Worm (Caenorhabditis elegans) whole organism, early embryonic: ENCODE results near the gene F07A11.4.

Source experiments
- B0310.2 ChIP-seq: sonication (generic microtip); optimal IDR thresholded peaks from 2 replicates; lab custom pipeline; 2016; ENCODE audit warnings: mild to moderate bottlenecking, missing genetic modification characterization, missing compliant biosample characterization
- F13C5.2 ChIP-seq: sonication (generic microtip); optimal IDR thresholded peaks from 2 replicates; lab custom pipeline; 2017; ENCODE audit warnings: mild to moderate bottlenecking, missing genetic modification characterization, inconsistent platforms, missing compliant biosample characterization
- aly-1 ChIP-seq: sonication (generic microtip); optimal IDR thresholded peaks from 2 replicates; lab custom pipeline; 2016; ENCODE audit warnings: missing genetic modification characterization, missing compliant biosample characterization
- ama-1 ChIP-seq: fragments of 150-350 bp; optimal IDR thresholded peaks from 2 replicates; lab custom pipeline; 2014
- ceh-13 ChIP-seq: fragments of 200-800 bp; sonication (Bioruptor generic); optimal IDR thresholded peaks from 2 replicates; lab custom pipeline; 2018; ENCODE audit warnings: mild to moderate bottlenecking, missing genetic modification characterization, missing compliant biosample characterization
- ceh-36 ChIP-seq: sonication (generic microtip); optimal IDR thresholded peaks from 2 replicates; lab custom pipeline; 2016; ENCODE audit warnings: missing genetic modification characterization, inconsistent platforms, missing compliant biosample characterization
- ets-7 ChIP-seq: sonication (generic microtip); optimal IDR thresholded peaks from 2 replicates; lab custom pipeline; 2016; ENCODE audit warnings: missing genotype, missing genetic modification characterization, missing compliant biosample characterization
- flt-1 ChIP-seq: fragments of 200-800 bp; sonication (Bioruptor generic); IDR thresholded peaks from 2 replicates; pipeline ENCODE4 v1.3.6; 2022; ENCODE audit warnings: missing genetic modification characterization, missing compliant biosample characterization
- hmbx-1 ChIP-seq: sonication (generic microtip); optimal IDR thresholded peaks from 2 replicates; lab custom pipeline; 2016; ENCODE audit warnings: mild to moderate bottlenecking, missing genetic modification characterization, missing compliant biosample characterization
- hmg-4 ChIP-seq: fragments of 200-800 bp; sonication (Bioruptor generic); optimal IDR thresholded peaks from 2 replicates; lab custom pipeline; 2018; ENCODE audit warnings: mild to moderate bottlenecking, missing genetic modification characterization, missing compliant biosample characterization
- hnd-1 ChIP-seq: sonication (generic microtip); optimal IDR thresholded peaks from 2 replicates; lab custom pipeline; 2016; ENCODE audit warnings: missing genetic modification characterization, missing compliant biosample characterization
- pes-1 ChIP-seq: fragments of 200-800 bp; sonication (Bioruptor generic); IDR thresholded peaks from 2 replicates; pipeline ENCODE4 v1.3.6; 2022; ENCODE audit warnings: missing genetic modification reagents, missing genetic modification characterization, missing compliant biosample characterization
- scrt-1 ChIP-seq: fragments of 200-800 bp; sonication (Bioruptor generic); IDR thresholded peaks from 2 replicates; pipeline ENCODE4 v1.3.6; 2022; ENCODE audit warnings: missing genetic modification characterization, missing compliant biosample characterization
- sea-1 ChIP-seq: fragments of 200-800 bp; sonication (Bioruptor generic); conservative IDR thresholded peaks from 2 replicates; pipeline ENCODE4 v1.3.6; 2022; ENCODE audit warnings: missing genetic modification characterization, missing compliant biosample characterization
- tbx-11 ChIP-seq: fragments of 200-800 bp; sonication (Bioruptor generic); IDR thresholded peaks from 2 replicates; pipeline ENCODE4 v1.3.6; 2022; ENCODE audit warnings: missing genetic modification characterization, missing compliant biosample characterization
- tbx-37 ChIP-seq: fragments of 200-800 bp; sonication (Bioruptor generic); conservative IDR thresholded peaks from 2 replicates; pipeline ENCODE4 v1.3.6; 2022; ENCODE audit warnings: missing genetic modification reagents, missing genetic modification characterization, missing compliant biosample characterization
- tra-4 ChIP-seq: sonication (generic microtip); optimal IDR thresholded peaks from 2 replicates; lab custom pipeline; 2017; ENCODE audit warnings: missing genetic modification characterization, missing compliant biosample characterization

Gene F07A11.4

ce11 chrII:11634057-11634676 is 33.4 kb downstream of the F07A11.4 start:
- peak; percentile 23 for TF ChIP-seq F13C5.2 (tag; lab: Kevin White, UChicago)
- no peak for TF ChIP-seq pes-1 (GFP tag; lab: Robert Waterston, UW)
- peak; percentile 2 for TF ChIP-seq ceh-36
- peak; percentile 90 for TF ChIP-seq hmg-4 (GFP tag; lab: Kevin White, UChicago)
- peak; percentile 66 for TF ChIP-seq B0310.2 (tag; lab: Kevin White, UChicago)
- peak; percentile 36 for TF ChIP-seq ets-7 (tag; lab: Kevin White, UChicago)
- TF ChIP-seq sea-1 (GFP tag; lab: Robert Waterston, UW) = 0 out of 2 replicates have a peak, but pooled peaks have one; percentile 13
- no peak for TF ChIP-seq hnd-1 (tag; lab: Kevin White, UChicago)
- TF ChIP-seq tbx-37 (GFP tag; lab: Robert Waterston, UW) = no peak
- TF ChIP-seq scrt-1 (GFP tag; lab: Robert Waterston, UW) = 0 out of 2 replicates have a peak, but pooled peaks have one; percentile 50
- TF ChIP-seq flt-1 (GFP tag; lab: Robert Waterston, UW) = peak; percentile 4; the same call in 1 of the 2 replicates

- TF ChIP-seq flt-1 (GFP tag; lab: Robert Waterston, UW) (peak; percentile 57), hnd-1 (tag; lab: Kevin White, UChicago) (peak; percentile 15), tbx-37 (GFP tag; lab: Robert Waterston, UW) (no peak), hmg-4 (GFP tag; lab: Kevin White, UChicago) (peak; percentile 92), pes-1 (GFP tag; lab: Robert Waterston, UW) (no peak; the same call in 1 of the 2 replicates), sea-1 (GFP tag; lab: Robert Waterston, UW) (peak; percentile 70), tbx-11 (GFP tag; lab: Robert Waterston, UW) (peak; percentile 55; the same call in 1 of the 2 replicates), ceh-13 (GFP tag; lab: Kevin White, UChicago) (peak; percentile 39), F13C5.2 (tag; lab: Kevin White, UChicago) (peak; percentile 83), B0310.2 (tag; lab: Kevin White, UChicago) (no peak), aly-1 (tag; lab: Kevin White, UChicago) (peak; percentile 61), scrt-1 (GFP tag; lab: Robert Waterston, UW) (peak; percentile 58; the same call in 1 of the 2 replicates), ama-1 (lab: Kevin White, UChicago) (peak; percentile 60), ceh-36 (no peak), tra-4 (tag; lab: Kevin White, UChicago) (peak; percentile 8), hmbx-1 (tag; lab: Kevin White, UChicago) (no peak), ets-7 (tag; lab: Kevin White, UChicago) (peak; percentile 37)
These were observed 34.1 kb downstream of the F07A11.4 start for ce11 chrII:11634681-11635527.

ce11 chrII:11635745-11636161 is 34.9 kb downstream of the F07A11.4 start:
- TF ChIP-seq ceh-36 (peak; percentile 35), hmbx-1 (tag; lab: Kevin White, UChicago) (no peak), tbx-11 (GFP tag; lab: Robert Waterston, UW) (no peak), scrt-1 (GFP tag; lab: Robert Waterston, UW) (0 out of 2 replicates have a peak, but pooled peaks have one; percentile 40), hmg-4 (GFP tag; lab: Kevin White, UChicago) (peak; percentile 74), ama-1 (lab: Kevin White, UChicago) (peak; percentile 90), tbx-37 (GFP tag; lab: Robert Waterston, UW) (no peak), F13C5.2 (tag; lab: Kevin White, UChicago) (peak; percentile 37), ceh-13 (GFP tag; lab: Kevin White, UChicago) (no peak), hnd-1 (tag; lab: Kevin White, UChicago) (no peak), aly-1 (tag; lab: Kevin White, UChicago) (no peak), B0310.2 (tag; lab: Kevin White, UChicago) (no peak), pes-1 (GFP tag; lab: Robert Waterston, UW) (no peak), flt-1 (GFP tag; lab: Robert Waterston, UW) (0 out of 2 replicates have a peak, but pooled peaks have one; percentile 10), sea-1 (GFP tag; lab: Robert Waterston, UW) (no peak), tra-4 (tag; lab: Kevin White, UChicago) (no peak), ets-7 (tag; lab: Kevin White, UChicago) (peak; percentile 7)

DNA sequence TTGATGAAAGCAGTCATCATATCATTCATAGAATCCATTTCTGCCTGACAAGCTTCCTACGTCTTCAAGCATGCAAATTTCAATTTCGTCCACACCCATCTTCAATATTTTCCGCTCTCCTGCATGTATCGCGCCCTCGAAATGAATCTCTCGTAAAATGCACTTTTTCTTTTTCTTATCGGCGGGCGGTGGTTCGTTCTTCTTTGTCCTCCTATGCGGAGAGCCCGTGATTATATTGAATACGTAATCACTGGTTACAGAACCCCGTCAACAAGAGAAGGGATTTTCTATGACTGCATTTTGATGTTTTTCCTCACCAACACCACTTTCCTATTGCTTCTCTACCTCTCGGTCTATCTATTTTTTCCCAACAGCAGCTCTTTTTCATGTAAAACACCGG is 35.8 kb downstream of the F07A11.4 start:
- peak; percentile 56 for TF ChIP-seq hmg-4 (GFP tag; lab: Kevin White, UChicago)
- no peak for TF ChIP-seq tra-4 (tag; lab: Kevin White, UChicago)
- no peak for TF ChIP-seq F13C5.2 (tag; lab: Kevin White, UChicago)
- TF ChIP-seq ama-1 (lab: Kevin White, UChicago) = peak; percentile 51
- TF ChIP-seq sea-1 (GFP tag; lab: Robert Waterston, UW) = peak; percentile 39; the same call in 1 of the 2 replicates

DNA sequence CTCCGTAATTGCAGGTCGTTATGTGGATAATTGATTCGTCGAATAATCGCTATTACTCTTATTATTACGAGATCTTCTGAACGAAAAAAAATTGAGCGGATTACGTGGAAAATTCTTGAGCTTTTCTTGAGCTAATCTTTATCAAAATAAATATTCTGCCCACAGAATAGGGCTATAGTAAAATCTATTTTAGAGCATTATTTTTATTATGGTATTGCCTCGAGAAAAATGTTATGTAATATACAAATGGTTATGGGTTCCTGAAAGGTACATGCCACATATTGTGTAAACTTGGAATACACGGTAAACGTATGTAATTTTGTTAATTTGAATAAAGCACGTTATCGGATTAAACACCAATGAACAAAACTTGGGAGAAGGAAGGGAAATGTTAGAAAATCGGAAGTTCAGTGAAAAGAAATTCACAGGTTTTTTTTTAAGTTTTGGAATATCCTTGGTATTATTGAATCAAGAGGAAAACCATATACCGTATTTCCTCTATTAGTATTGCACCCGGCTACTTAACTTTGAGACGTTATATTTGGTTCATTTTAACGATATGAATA is 36.5 kb downstream of the F07A11.4 start:
- peak; percentile 23 for TF ChIP-seq ceh-36
- no peak for TF ChIP-seq hnd-1 (tag; lab: Kevin White, UChicago)
- peak; percentile 27; the same call in 1 of the 2 replicates for TF ChIP-seq tbx-37 (GFP tag; lab: Robert Waterston, UW)
- no peak for TF ChIP-seq scrt-1 (GFP tag; lab: Robert Waterston, UW)
- TF ChIP-seq hmbx-1 (tag; lab: Kevin White, UChicago) = no peak
- peak; percentile 1 for TF ChIP-seq B0310.2 (tag; lab: Kevin White, UChicago)

DNA sequence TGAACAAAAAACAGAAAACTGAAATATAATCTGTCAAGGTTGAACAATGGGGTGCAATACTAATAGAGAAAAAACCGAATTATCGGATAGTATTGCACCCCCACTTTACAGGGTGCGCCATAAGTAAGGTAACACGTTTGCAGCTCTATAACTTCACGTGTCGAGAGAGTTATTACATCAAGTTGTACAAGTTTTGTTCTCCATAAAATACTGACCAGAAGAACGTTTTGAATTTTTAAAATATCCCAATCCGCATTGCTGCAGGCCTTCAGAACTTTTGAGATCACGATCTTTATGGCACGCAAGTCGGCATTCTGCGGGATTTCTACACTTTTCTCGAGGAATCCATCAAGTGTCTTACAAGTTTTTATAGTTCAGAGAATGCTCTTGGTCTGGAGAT is 37.0 kb downstream of the F07A11.4 start:
- TF ChIP-seq ets-7 (tag; lab: Kevin White, UChicago) (no peak), aly-1 (tag; lab: Kevin White, UChicago) (no peak), F13C5.2 (tag; lab: Kevin White, UChicago) (no peak), ceh-13 (GFP tag; lab: Kevin White, UChicago) (no peak), pes-1 (GFP tag; lab: Robert Waterston, UW) (no peak), B0310.2 (tag; lab: Kevin White, UChicago) (no peak), tbx-11 (GFP tag; lab: Robert Waterston, UW) (no peak), ceh-36 (no peak), flt-1 (GFP tag; lab: Robert Waterston, UW) (no peak), sea-1 (GFP tag; lab: Robert Waterston, UW) (no peak), tra-4 (tag; lab: Kevin White, UChicago) (no peak)
